Worm (Caenorhabditis elegans): ENCODE measurements around the gene tag-297.

ce11 chrII:14611307-14611706 lies 16.1 kb upstream of the tag-297 start:
- TF ChIP-seq pha-4 (tag; optimal IDR thresholded peaks at IDR 0.05) (no peak), tbx-2 (tag; optimal IDR thresholded peaks at IDR 0.05) (no peak), ama-1 (optimal IDR thresholded peaks at IDR 0.05) (peak; percentile 45), nhr-28 (tag; optimal IDR thresholded peaks at IDR 0.05) (no peak), lsy-12 (tag; optimal IDR thresholded peaks at IDR 0.05) (no peak), nhr-25 (tag; optimal IDR thresholded peaks at IDR 0.05) (no peak), aly-2 (tag; optimal IDR thresholded peaks at IDR 0.05) (no peak), nhr-23 (tag; optimal IDR thresholded peaks at IDR 0.05) (no peak)
